Fruit fly (Drosophila melanogaster) whole organism, adult: Measurements from ENCODE around the gene CG10616.
A peak's percentile ranks its signal among the peaks of the same experiment; 100 is the strongest.

Experiments
- CG11617 ChIP-seq: fragments of 200-800 bp; sonication (Bioruptor generic); optimal IDR thresholded peaks from 2 replicates; lab custom pipeline; 2017; ENCODE audit warnings: mild to moderate bottlenecking, missing biosample characterization, missing genetic modification reagents, missing genetic modification characterization
- CG12768 ChIP-seq: fragments of 200-800 bp; sonication (Bioruptor generic); optimal IDR thresholded peaks from 2 replicates; lab custom pipeline; 2017; ENCODE audit warnings: missing biosample characterization, missing genetic modification characterization, mild to moderate bottlenecking, moderate library complexity, missing genetic modification reagents
- CG14711 ChIP-seq: fragments of 200-800 bp; sonication (Bioruptor generic); optimal IDR thresholded peaks from 2 replicates; lab custom pipeline; 2018; ENCODE audit warnings: missing biosample characterization, mild to moderate bottlenecking, missing genetic modification characterization, moderate library complexity
- CG1620 ChIP-seq: fragments of 200-800 bp; sonication (Bioruptor generic); optimal IDR thresholded peaks from 2 replicates; lab custom pipeline; 2016; ENCODE audit warnings: missing biosample characterization, missing genetic modification characterization
- CG33017 ChIP-seq: fragments of 200-800 bp; sonication (Bioruptor generic); optimal IDR thresholded peaks from 2 replicates; lab custom pipeline; 2018; ENCODE audit warnings: missing biosample characterization, mild to moderate bottlenecking, missing genetic modification characterization, moderate library complexity
- CG5204 ChIP-seq: fragments of 200-800 bp; sonication (Bioruptor generic); optimal IDR thresholded peaks from 2 replicates; lab custom pipeline; 2016; ENCODE audit warnings: missing biosample characterization, missing genetic modification characterization
- CG7045 ChIP-seq: fragments of 200-800 bp; sonication (Bioruptor generic); optimal IDR thresholded peaks from 2 replicates; lab custom pipeline; 2017; ENCODE audit warnings: missing biosample characterization, mild to moderate bottlenecking, missing genetic modification characterization
- CG7101 ChIP-seq: fragments of 200-800 bp; sonication (Bioruptor generic); optimal IDR thresholded peaks from 2 replicates; lab custom pipeline; 2018; ENCODE audit warnings: missing biosample characterization, mild to moderate bottlenecking, missing genetic modification characterization, moderate library complexity
- Clk ChIP-seq: fragments of 200-800 bp; sonication (Bioruptor generic); optimal IDR thresholded peaks from 2 replicates; lab custom pipeline; 2017; ENCODE audit warnings: missing biosample characterization, missing genetic modification characterization
- Crg-1 ChIP-seq: fragments of 200-800 bp; sonication (Bioruptor generic); optimal IDR thresholded peaks from 2 replicates; lab custom pipeline; 2016; ENCODE audit warnings: missing biosample characterization, missing genetic modification characterization
- Hr96 ChIP-seq: fragments of 200-800 bp; sonication (Bioruptor generic); optimal IDR thresholded peaks from 2 replicates; lab custom pipeline; 2016; ENCODE audit warnings: missing biosample characterization, missing genetic modification characterization
- Mnt ChIP-seq: fragments of 200-800 bp; sonication (Bioruptor generic); optimal IDR thresholded peaks from 2 replicates; lab custom pipeline; 2016; ENCODE audit warnings: missing biosample characterization, mild to moderate bottlenecking, missing genetic modification characterization
- bab1 ChIP-seq: fragments of 200-800 bp; sonication (Bioruptor generic); optimal IDR thresholded peaks from 3 replicates; lab custom pipeline; 2019; ENCODE audit warnings: missing biosample characterization, mild to moderate bottlenecking, missing genetic modification characterization, moderate library complexity
- cic ChIP-seq: fragments of 200-800 bp; sonication (Bioruptor generic); optimal IDR thresholded peaks from 2 replicates; lab custom pipeline; 2017; ENCODE audit warnings: missing biosample characterization, mild to moderate bottlenecking, missing genetic modification characterization, moderate library complexity
- cnc ChIP-seq, 2 experiments: fragments of >200 bp; optimal IDR thresholded peaks; 2 replicates each; lab custom pipeline; 2017
- kay ChIP-seq: fragments of 200-800 bp; sonication (Bioruptor generic); peaks from one replicate; lab custom pipeline; 2016; ENCODE audit warnings: missing biosample characterization, missing genetic modification characterization, borderline replicate concordance
- ovo ChIP-seq: fragments of 200-800 bp; sonication (Bioruptor generic); optimal IDR thresholded peaks from 2 replicates; lab custom pipeline; 2016; ENCODE audit warnings: missing biosample characterization, missing genetic modification characterization
- pad ChIP-seq: fragments of 200-800 bp; sonication (Bioruptor generic); optimal IDR thresholded peaks from 3 replicates; lab custom pipeline; 2017; ENCODE audit warnings: missing biosample characterization, missing genetic modification characterization, mild to moderate bottlenecking, moderate library complexity, missing genetic modification reagents
- tj ChIP-seq: fragments of 200-800 bp; sonication (Bioruptor generic); optimal IDR thresholded peaks from 3 replicates; lab custom pipeline; 2017; ENCODE audit warnings: missing biosample characterization, mild to moderate bottlenecking, missing genetic modification characterization, moderate library complexity
- toe ChIP-seq: fragments of 200-800 bp; sonication (Bioruptor generic); optimal IDR thresholded peaks from 2 replicates; lab custom pipeline; 2016; ENCODE audit warnings: missing biosample characterization, missing genetic modification characterization

Gene CG10616

DNA sequence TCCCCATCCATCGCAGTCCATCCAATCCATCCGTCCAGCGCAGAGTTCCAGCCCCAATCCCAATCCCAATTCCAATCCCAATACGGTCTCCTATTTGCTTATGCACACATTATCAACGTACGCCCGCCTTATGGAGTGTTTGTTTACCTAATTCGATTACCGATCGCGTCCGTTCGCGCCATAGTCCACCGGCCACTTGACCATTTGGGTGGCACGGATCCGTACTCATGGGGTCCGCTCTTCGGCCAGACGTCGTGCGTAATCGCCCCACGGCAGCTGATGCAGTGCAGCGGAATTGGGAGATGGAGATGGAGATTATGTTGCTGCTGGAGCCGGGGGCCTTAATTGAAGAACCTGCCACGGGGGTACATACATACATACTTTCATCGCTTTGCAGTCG lies 1.0 kb upstream of the CG10616 start:
- TF ChIP-seq CG7045 (GFP tag; lab: Kevin White, UChicago) = no peak
- TF ChIP-seq ovo (GFP tag; lab: Kevin White, UChicago) = no peak
- no peak for TF ChIP-seq CG14711 (tag; lab: Kevin White, UChicago)
- TF ChIP-seq tj = no peak

DNA sequence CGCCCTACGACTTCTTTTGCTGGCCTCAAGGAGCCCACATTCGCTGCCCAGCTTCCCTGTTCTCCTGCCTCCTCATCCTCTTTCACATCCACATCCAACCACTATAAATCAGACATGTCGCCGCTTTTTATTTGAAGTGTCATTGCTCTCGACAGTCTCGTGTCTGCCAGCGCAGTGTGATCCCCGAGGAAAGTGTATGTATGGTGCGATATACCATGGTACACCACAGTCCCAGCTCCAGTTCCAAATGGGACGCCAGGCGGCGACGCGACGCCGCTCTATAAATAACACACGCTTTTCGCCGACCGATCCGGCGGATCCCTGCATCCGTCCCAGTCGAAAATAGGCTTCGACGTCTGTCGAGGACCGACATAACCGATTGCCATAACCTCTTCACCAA lies 6.7 kb downstream of the CG10616 start:
- TF ChIP-seq tj (no peak), CG12768 (GFP tag; lab: Kevin White, UChicago) (no peak), Hr96 (GFP tag; lab: Kevin White, UChicago) (no peak), CG7045 (GFP tag; lab: Kevin White, UChicago) (no peak), CG11617 (no peak), CG1620 (GFP tag; lab: Kevin White, UChicago) (no peak), pad (GFP tag; lab: Kevin White, UChicago) (no peak), CG7101 (tag; lab: Kevin White, UChicago) (no peak), toe (no peak), Clk (GFP tag; lab: Kevin White, UChicago) (no peak), CG5204 (GFP tag; lab: Kevin White, UChicago) (no peak), kay (no peak), cnc (optimal IDR thresholded peaks at IDR 0.05; lab: Kevin White, UChicago) (no peak), CG14711 (tag; lab: Kevin White, UChicago) (no peak), CG33017 (no peak), Mnt (GFP tag; lab: Kevin White, UChicago) (no peak)

DNA sequence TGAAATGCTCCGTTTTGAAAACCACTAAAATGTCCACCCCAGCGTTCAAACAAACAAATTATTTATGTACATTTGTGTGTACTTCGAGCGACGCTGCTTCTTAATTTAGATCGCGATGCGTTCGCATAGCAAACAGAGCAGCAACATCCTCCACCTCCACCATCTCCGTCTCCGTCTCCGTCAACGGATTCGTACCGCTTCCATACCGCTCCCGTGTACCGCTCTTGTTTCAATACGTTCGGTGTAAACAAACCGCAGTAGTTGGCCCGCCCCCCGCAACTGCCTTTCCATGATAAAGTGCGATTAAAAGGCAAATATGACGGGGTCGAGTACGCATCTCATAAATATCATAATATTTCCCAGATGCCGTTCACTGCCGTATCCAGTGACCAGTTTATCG lies 10.7 kb downstream of the CG10616 start, which contains the start of gene CG33725:
Gene CG33725 (plus strand): TSS at position 364 of the 400 bp plus-strand sequence.
- TF ChIP-seq pad (GFP tag; lab: Kevin White, UChicago) (no peak), CG11617 (no peak), Crg-1 (no peak), kay (no peak), Hr96 (GFP tag; lab: Kevin White, UChicago) (no peak), CG12768 (GFP tag; lab: Kevin White, UChicago) (no peak), CG1620 (GFP tag; lab: Kevin White, UChicago) (no peak), Clk (GFP tag; lab: Kevin White, UChicago) (no peak), ovo (GFP tag; lab: Kevin White, UChicago) (no peak), CG7045 (GFP tag; lab: Kevin White, UChicago) (no peak), cic (GFP tag; lab: Kevin White, UChicago) (no peak)

DNA sequence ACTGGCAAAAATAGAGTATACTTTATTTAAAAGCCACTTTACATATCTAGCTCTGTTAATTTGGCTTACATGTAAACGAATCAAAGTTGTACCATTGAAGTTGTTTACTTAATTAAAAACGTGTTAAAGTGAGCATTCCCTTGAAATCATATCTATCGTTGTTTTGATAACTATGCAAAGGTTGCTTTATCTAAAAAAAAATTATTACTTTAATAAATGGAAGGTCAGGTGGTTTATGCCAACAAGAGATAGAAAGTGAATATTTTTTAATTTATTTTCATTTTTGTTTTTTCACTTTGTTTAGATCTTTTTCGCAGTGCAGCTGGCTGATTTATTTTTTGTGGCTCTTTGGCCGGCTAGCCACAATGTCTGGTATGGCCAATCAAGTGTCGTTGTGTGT lies 11.4 kb downstream of the CG10616 start:
- peak; percentile 21 for TF ChIP-seq kay
- TF ChIP-seq bab1 (GFP tag; lab: Kevin White, UChicago) = peak; percentile 19
- TF ChIP-seq pad (GFP tag; lab: Kevin White, UChicago) = no peak
- TF ChIP-seq tj = no peak
- TF ChIP-seq CG5204 (GFP tag; lab: Kevin White, UChicago) = no peak
- no peak for TF ChIP-seq CG7045 (GFP tag; lab: Kevin White, UChicago)
- no peak for TF ChIP-seq CG7101 (tag; lab: Kevin White, UChicago)

DNA sequence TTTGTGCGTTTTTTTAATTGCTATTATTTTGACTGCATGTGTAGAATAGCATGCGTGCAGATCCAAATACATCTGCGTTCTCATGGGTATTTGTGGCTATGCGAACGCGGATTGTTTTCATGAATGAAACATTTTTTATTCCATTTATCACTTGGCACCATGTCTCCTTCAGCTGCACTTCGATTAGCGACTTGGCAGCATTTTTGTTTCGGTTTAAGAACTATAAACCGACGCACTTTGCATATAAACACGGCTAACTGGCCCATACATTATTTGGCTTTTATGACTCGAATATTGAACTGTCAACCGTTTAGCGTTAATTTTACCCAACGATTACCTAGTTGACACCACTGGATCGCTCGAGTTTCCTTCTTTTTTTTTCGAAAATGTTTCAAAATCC lies 12.9 kb downstream of the CG10616 start:
- TF ChIP-seq CG7045 (GFP tag; lab: Kevin White, UChicago) (no peak), CG7101 (tag; lab: Kevin White, UChicago) (no peak), kay (no peak), CG12768 (GFP tag; lab: Kevin White, UChicago) (no peak), ovo (GFP tag; lab: Kevin White, UChicago) (no peak), Hr96 (GFP tag; lab: Kevin White, UChicago) (no peak), cnc (optimal IDR thresholded peaks at IDR 0.05; lab: Kevin White, UChicago) (no peak)

DNA sequence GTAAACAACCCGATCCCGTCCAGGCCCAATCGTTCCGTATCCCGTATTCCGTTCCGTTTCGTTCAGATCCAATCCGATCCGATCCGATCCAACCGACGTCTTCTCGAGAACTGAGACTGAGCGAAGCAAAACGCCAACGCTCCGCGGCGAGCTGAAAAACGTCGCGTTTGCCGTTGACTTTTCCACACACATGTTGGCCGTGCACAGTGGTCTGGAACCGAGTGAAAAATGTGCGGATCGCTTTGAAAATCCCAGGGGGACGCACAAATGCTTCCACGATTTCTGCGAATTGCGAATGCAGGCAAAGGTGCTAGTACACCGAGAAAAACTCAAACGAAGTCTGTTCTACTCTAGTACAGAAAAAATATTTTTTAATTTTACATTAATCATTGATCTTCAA lies 13.4 kb downstream of the CG10616 start, which contains the start of gene CG10663:
Gene CG10663 (minus strand): TSS at position 88 of the 400 bp plus-strand sequence.
- TF ChIP-seq tj = no peak
- TF ChIP-seq CG1620 (GFP tag; lab: Kevin White, UChicago) = no peak
- no peak for TF ChIP-seq CG7101 (tag; lab: Kevin White, UChicago)
- no peak for TF ChIP-seq Crg-1

DNA sequence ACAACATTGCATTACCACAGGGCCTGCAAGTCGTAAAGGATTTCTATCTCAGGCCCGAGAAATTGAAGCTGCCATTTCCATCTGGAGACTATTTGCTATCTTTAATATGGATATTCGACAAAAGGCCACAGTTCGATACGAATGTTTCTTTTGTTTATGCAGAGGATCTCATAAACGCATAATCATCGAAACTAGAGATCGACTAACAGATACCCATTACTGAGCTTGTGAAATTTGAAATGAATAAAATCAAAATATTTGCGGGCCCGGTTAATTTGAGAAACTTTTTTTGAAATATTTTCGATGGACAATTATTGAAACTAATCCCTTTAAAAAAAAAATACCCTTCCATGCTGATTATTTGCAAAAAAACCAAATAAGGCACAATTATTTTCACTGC lies 14.6 kb downstream of the CG10616 start:
- TF ChIP-seq Mnt (GFP tag; lab: Kevin White, UChicago) (no peak), ovo (GFP tag; lab: Kevin White, UChicago) (no peak), Clk (GFP tag; lab: Kevin White, UChicago) (no peak)

DNA sequence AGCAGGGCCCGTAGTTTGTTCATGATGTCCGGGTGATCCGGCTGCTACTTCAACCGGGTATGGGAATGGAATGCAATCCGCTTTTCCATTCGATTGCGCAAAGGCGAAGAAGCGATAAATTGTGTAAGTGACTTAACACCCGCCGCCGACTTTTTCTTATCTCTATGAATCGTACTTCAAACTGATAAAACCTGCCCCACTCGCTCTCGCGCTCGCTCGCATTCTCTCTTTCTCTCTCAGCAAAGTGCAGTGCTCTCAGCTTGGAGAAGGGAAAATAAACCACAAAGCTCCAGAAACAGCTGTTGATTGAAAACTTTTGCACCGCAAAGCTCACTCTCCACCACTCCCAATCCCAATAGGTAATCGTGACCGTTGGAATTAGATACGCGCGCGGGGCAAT lies 18.4 kb downstream of the CG10616 start:
- TF ChIP-seq CG14711 (tag; lab: Kevin White, UChicago) (no peak), cic (GFP tag; lab: Kevin White, UChicago) (no peak), CG11617 (no peak), Clk (GFP tag; lab: Kevin White, UChicago) (no peak), Hr96 (GFP tag; lab: Kevin White, UChicago) (no peak), bab1 (GFP tag; lab: Kevin White, UChicago) (no peak), pad (GFP tag; lab: Kevin White, UChicago) (no peak), ovo (GFP tag; lab: Kevin White, UChicago) (no peak), cnc (optimal IDR thresholded peaks at IDR 0.05; lab: Kevin White, UChicago) (no peak), CG7045 (GFP tag; lab: Kevin White, UChicago) (no peak), CG12768 (GFP tag; lab: Kevin White, UChicago) (no peak), CG33017 (no peak), Crg-1 (no peak)
